Worm (Caenorhabditis elegans) whole organism, L1 larva: ENCODE data around the gene txt-10.
A peak's percentile ranks its signal among the peaks of the same experiment; 100 is the strongest.

Experiments
- ceh-82 ChIP-seq, 3 experiments: fragments of 150-350 bp in 1 of 3; sonication (generic microtip) in 2 of 3; optimal IDR thresholded peaks; 2 replicates each; lab custom pipeline; 2014 to 2017; ENCODE audit warnings: missing biosample characterization in 3 of 3, missing genetic modification characterization in 3 of 3
- fkh-10 ChIP-seq: sonication (generic microtip); optimal IDR thresholded peaks from 2 replicates; lab custom pipeline; 2017; ENCODE audit warnings: missing biosample characterization, missing genetic modification reagents, missing genetic modification characterization
- mdl-1 ChIP-seq, 2 experiments: fragments of 150-350 bp; optimal IDR thresholded peaks; 2 replicates each; lab custom pipeline; 2014 to 2017; ENCODE audit warnings: missing biosample characterization in 2 of 2, missing genetic modification characterization in 2 of 2, inconsistent platforms in 1 of 2
- nhr-11 ChIP-seq: fragments of 150-350 bp; optimal IDR thresholded peaks from 2 replicates; lab custom pipeline; 2014; ENCODE audit warnings: missing biosample characterization, missing genetic modification characterization
- zip-4 ChIP-seq: fragments of 200-800 bp; sonication (Bioruptor generic); optimal IDR thresholded peaks from 2 replicates; lab custom pipeline; 2018; ENCODE audit warnings: mild to moderate bottlenecking, missing genetic modification characterization, moderate library complexity, missing compliant biosample characterization

ce11 chrV:10525902-10526301 is 6.7 kb downstream of the txt-10 start, which contains the start of the genes C35A5.8 and hda-11:
- TF ChIP-seq zip-4 (peak; percentile 6), fkh-10 (GFP tag; lab: Kevin White, UChicago) (no peak), mdl-1 (tag; optimal IDR thresholded peaks at IDR 0.05; lab: Kevin White, UChicago) (peak in 1 of 2 experiments; percentile 24), ceh-82 (tag; optimal IDR thresholded peaks at IDR 0.05; lab: Kevin White, UChicago) (peak; percentile 46 to 59 (median 51)), nhr-11 (tag; lab: Kevin White, UChicago) (no peak)
